Fruit fly (Drosophila melanogaster) whole organism: ENCODE results near the gene Coa8.
A peak's percentile ranks its signal among the peaks of the same experiment; 100 is the strongest.

Experiments
- CG8478 ChIP-seq: fragments of >200 bp; optimal IDR thresholded peaks from 2 replicates; lab custom pipeline; 2018; ENCODE audit warnings: inconsistent platforms
- Dll ChIP-seq: fragments of >200 bp; optimal IDR thresholded peaks from 2 replicates; lab custom pipeline; 2017
- EcR ChIP-seq, 2 experiments: fragments of >200 bp; optimal IDR thresholded peaks; 2 replicates each; lab custom pipeline; 2017; ENCODE audit warnings: missing biosample characterization in 2 of 2, missing genetic modification characterization in 2 of 2, missing genetic modification reagents in 2 of 2
- pan ChIP-seq: fragments of >200 bp; optimal IDR thresholded peaks from 2 replicates; lab custom pipeline; 2017
- psq ChIP-seq: fragments of >200 bp; optimal IDR thresholded peaks from 2 replicates; lab custom pipeline; 2017
- usp ChIP-seq: fragments of >200 bp; optimal IDR thresholded peaks from 2 replicates; lab custom pipeline; 2017; ENCODE audit warnings: missing biosample characterization, missing genetic modification characterization, mixed read lengths

Coa8 gene

dm6 chrX:1880139-1880556 is at the start of gene Coa8:
TSS of gene Coa8 (plus strand) at chrX:1880282.
- TF ChIP-seq pan (lab: Kevin White, UChicago) (no peak), EcR (GFP tag; optimal IDR thresholded peaks at IDR 0.05; lab: Kevin White, UChicago) (no peak), Dll (no peak), CG8478 (lab: Kevin White, UChicago) (no peak)

dm6 chrX:1830396-1831218 is 49.5 kb upstream of the Coa8 start:
- no peak for TF ChIP-seq Dll
- no peak for TF ChIP-seq pan (lab: Kevin White, UChicago)
- TF ChIP-seq EcR (GFP tag; optimal IDR thresholded peaks at IDR 0.05; lab: Kevin White, UChicago) = peak in 1 of 2 experiments; percentile 12
- no peak for TF ChIP-seq CG8478 (lab: Kevin White, UChicago)
- TF ChIP-seq psq (lab: Kevin White, UChicago) = no peak
- no peak for TF ChIP-seq usp (GFP tag; lab: Kevin White, UChicago)

dm6 chrX:1831219-1831555 is 48.9 kb upstream of the Coa8 start:
- TF ChIP-seq Dll (no peak), psq (lab: Kevin White, UChicago) (no peak), pan (lab: Kevin White, UChicago) (no peak), CG8478 (lab: Kevin White, UChicago) (no peak), EcR (GFP tag; optimal IDR thresholded peaks at IDR 0.05; lab: Kevin White, UChicago) (peak in 1 of 2 experiments; percentile 38), usp (GFP tag; lab: Kevin White, UChicago) (no peak)

- no peak for TF ChIP-seq EcR (GFP tag; optimal IDR thresholded peaks at IDR 0.05; lab: Kevin White, UChicago)
Observed at dm6 chrX:1832699-1833098, 47.4 kb upstream of the Coa8 start.

- TF ChIP-seq usp (GFP tag; lab: Kevin White, UChicago) = no peak
- TF ChIP-seq psq (lab: Kevin White, UChicago) = no peak
- no peak for TF ChIP-seq pan (lab: Kevin White, UChicago)
- TF ChIP-seq CG8478 (lab: Kevin White, UChicago) = no peak
- TF ChIP-seq Dll = no peak
- TF ChIP-seq EcR (GFP tag; optimal IDR thresholded peaks at IDR 0.05; lab: Kevin White, UChicago) = no peak
Observed at dm6 chrX:1834702-1835376, 45.2 kb upstream of the Coa8 start.

dm6 chrX:1840520-1840919 is 39.6 kb upstream of the Coa8 start:
- TF ChIP-seq EcR (GFP tag; optimal IDR thresholded peaks at IDR 0.05; lab: Kevin White, UChicago) (no peak), CG8478 (lab: Kevin White, UChicago) (no peak), pan (lab: Kevin White, UChicago) (no peak), Dll (no peak), psq (lab: Kevin White, UChicago) (no peak), usp (GFP tag; lab: Kevin White, UChicago) (no peak)

- TF ChIP-seq Dll = no peak
- TF ChIP-seq psq (lab: Kevin White, UChicago) = no peak
- TF ChIP-seq EcR (GFP tag; optimal IDR thresholded peaks at IDR 0.05; lab: Kevin White, UChicago) = no peak
- no peak for TF ChIP-seq pan (lab: Kevin White, UChicago)
- TF ChIP-seq CG8478 (lab: Kevin White, UChicago) = no peak
- no peak for TF ChIP-seq usp (GFP tag; lab: Kevin White, UChicago)
Observed at dm6 chrX:1842875-1843274, 37.2 kb upstream of the Coa8 start.

dm6 chrX:1845413-1845951 is 34.6 kb upstream of the Coa8 start:
- TF ChIP-seq pan (lab: Kevin White, UChicago) (no peak), EcR (GFP tag; optimal IDR thresholded peaks at IDR 0.05; lab: Kevin White, UChicago) (no peak), CG8478 (lab: Kevin White, UChicago) (no peak), psq (lab: Kevin White, UChicago) (no peak), usp (GFP tag; lab: Kevin White, UChicago) (no peak), Dll (no peak)

- no peak for TF ChIP-seq psq (lab: Kevin White, UChicago)
- TF ChIP-seq Dll = no peak
- TF ChIP-seq EcR (GFP tag; optimal IDR thresholded peaks at IDR 0.05; lab: Kevin White, UChicago) = no peak
- no peak for TF ChIP-seq CG8478 (lab: Kevin White, UChicago)
- TF ChIP-seq pan (lab: Kevin White, UChicago) = no peak
- TF ChIP-seq usp (GFP tag; lab: Kevin White, UChicago) = no peak
Observed at dm6 chrX:1846386-1846785, 33.7 kb upstream of the Coa8 start.

- no peak for TF ChIP-seq Dll
- TF ChIP-seq usp (GFP tag; lab: Kevin White, UChicago) = no peak
- TF ChIP-seq psq (lab: Kevin White, UChicago) = no peak
Observed at dm6 chrX:1847735-1848134, 32.3 kb upstream of the Coa8 start.

dm6 chrX:1848624-1849198 is 31.4 kb upstream of the Coa8 start:
- TF ChIP-seq pan (lab: Kevin White, UChicago) (no peak), CG8478 (lab: Kevin White, UChicago) (no peak), Dll (no peak)

- TF ChIP-seq EcR (GFP tag; optimal IDR thresholded peaks at IDR 0.05; lab: Kevin White, UChicago) (no peak), Dll (no peak), psq (lab: Kevin White, UChicago) (no peak), CG8478 (lab: Kevin White, UChicago) (no peak), usp (GFP tag; lab: Kevin White, UChicago) (no peak), pan (lab: Kevin White, UChicago) (no peak)
Observed at dm6 chrX:1849914-1850313, 30.2 kb upstream of the Coa8 start.
